Worm (Caenorhabditis elegans): ENCODE results near the gene F46B3.16.

F46B3.16 gene

DNA sequence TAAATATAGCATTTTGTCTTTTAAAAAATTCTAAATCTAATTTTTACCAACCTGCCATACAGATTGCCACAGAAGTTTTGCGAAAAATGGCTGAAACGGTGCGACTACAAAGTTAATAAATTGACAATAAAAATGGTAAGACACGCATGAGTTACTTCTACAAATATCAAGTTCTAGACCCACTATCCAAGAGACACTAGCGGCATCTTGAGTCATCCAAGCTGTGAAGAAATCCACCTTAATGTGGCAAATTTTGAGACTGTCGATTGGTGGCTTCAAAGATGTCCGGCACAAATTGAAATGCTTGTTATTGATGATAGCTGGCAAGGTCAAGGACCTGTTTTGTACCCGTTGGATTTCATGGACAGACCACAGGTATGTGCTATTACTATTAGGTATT lies at the start of gene F46B3.16:
TSS of gene F46B3.16 (plus strand) at position 301 of the 400 bp plus-strand sequence.
- TF ChIP-seq ceh-82 (tag; optimal IDR thresholded peaks at IDR 0.05) (no peak), cey-2 (tag; optimal IDR thresholded peaks at IDR 0.05; ENCODE audit: borderline replicate concordance, insufficient read depth) (no peak), nhr-77 (tag; optimal IDR thresholded peaks at IDR 0.05) (no peak), hmg-1.1 (GFP tag; IDR thresholded peaks at IDR 0.05) (no peak), attf-4 (tag; optimal IDR thresholded peaks at IDR 0.05) (no peak), nhr-42 (GFP tag; IDR thresholded peaks at IDR 0.05) (no peak), T20F7.1 (GFP tag; optimal IDR thresholded peaks at IDR 0.05) (no peak)

DNA sequence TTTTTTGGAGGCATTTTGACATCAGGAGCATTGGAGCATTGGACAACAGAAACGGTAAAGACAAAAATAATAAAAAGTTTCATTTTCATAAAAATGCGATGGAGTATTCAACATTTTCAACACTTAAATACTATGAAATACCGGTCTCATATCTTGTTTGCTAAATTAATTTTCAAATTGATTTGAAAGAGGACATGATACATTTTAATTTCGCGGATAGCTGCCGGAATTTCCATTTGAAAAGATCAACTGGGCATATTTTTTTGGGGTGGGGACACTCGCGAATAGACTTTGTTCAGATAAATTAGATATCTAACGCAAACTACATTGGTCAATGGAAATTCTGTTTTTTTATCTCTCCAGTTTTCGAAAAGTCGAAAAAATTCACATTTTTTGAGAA lies 39.7 kb upstream of the F46B3.16 start, which contains the start of gene F26F2.10:
TSS of gene F26F2.10 (minus strand) at position 101 of the 400 bp plus-strand sequence.
- no peak for TF ChIP-seq tra-1 (GFP tag; IDR thresholded peaks at IDR 0.05)

DNA sequence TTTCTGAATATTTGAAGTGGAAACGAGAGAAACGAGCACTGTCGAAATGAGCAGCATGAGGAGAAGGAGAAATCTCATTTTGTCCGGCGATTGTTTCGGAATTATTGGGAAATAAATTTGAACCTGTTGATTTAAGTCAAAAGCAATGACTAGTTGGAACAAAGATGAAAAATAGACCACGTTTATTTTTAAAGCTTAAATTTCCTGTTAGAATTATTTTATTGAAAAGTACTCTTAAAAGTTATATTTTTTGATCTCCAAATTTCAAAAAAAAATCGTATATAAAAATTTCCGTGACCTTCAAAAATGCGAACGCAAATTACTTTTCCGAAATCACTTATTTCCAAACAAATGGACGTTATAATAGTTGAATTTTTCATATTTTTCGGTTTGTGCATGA lies 38.8 kb upstream of the F46B3.16 start, which contains the start of gene F26F2.11:
TSS of gene F26F2.11 (minus strand) at position 101 of the 400 bp plus-strand sequence.
- TF ChIP-seq rbr-2 (tag; optimal IDR thresholded peaks at IDR 0.05) (no peak), zfp-3 (GFP tag; conservative IDR thresholded peaks at IDR 0.05) (no peak), nhr-42 (GFP tag; IDR thresholded peaks at IDR 0.05) (no peak)

DNA sequence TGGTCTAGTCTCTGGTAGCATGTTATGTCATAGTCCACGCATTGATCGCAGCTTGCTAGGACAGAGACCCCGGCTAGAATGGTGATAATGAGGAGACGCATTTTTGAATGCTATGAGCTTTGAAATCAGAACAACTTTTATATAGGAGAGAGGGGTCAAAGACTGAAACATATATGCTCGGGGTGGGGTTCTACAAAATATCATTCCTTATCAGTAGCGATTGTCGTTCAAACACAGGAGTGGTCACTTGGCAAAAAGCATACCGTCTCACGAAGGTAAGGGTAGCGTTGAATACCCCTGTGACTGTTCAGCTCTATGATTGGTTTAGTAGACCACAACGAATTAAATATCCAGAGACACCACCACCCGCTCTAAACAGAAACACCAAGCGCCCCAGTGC lies 37.4 kb upstream of the F46B3.16 start, which contains the start of gene F46B3.1:
TSS of gene F46B3.1 (minus strand) at position 101 of the 400 bp plus-strand sequence.
- TF ChIP-seq zfp-2 (tag; optimal IDR thresholded peaks at IDR 0.05) (no peak), dmd-8 (GFP tag; IDR thresholded peaks at IDR 0.05) (no peak), nhr-102 (tag; optimal IDR thresholded peaks at IDR 0.05) (no peak), T20F7.1 (GFP tag; optimal IDR thresholded peaks at IDR 0.05) (no peak), ctbp-1 (GFP tag; IDR thresholded peaks at IDR 0.05) (no peak), lin-15B (tag; optimal IDR thresholded peaks at IDR 0.05) (no peak), ZK337.2 (GFP tag; IDR thresholded peaks at IDR 0.05) (no peak), saeg-2 (GFP tag; IDR thresholded peaks at IDR 0.05) (no peak), nhr-28 (tag; optimal IDR thresholded peaks at IDR 0.05) (no peak), aly-2 (tag; optimal IDR thresholded peaks at IDR 0.05) (no peak), daf-16 (GFP tag; optimal IDR thresholded peaks at IDR 0.05) (no peak), daf-16 (tag; optimal IDR thresholded peaks at IDR 0.05) (no peak), nhr-111 (GFP tag; optimal IDR thresholded peaks at IDR 0.05) (no peak), lim-7 (GFP tag; IDR thresholded peaks at IDR 0.05) (no peak), vab-7 (GFP tag; IDR thresholded peaks at IDR 0.05) (no peak), lsy-2 (tag; optimal IDR thresholded peaks at IDR 0.05) (no peak), F26F4.8 (GFP tag; conservative IDR thresholded peaks at IDR 0.05) (no peak), zag-1 (tag; optimal IDR thresholded peaks at IDR 0.05) (no peak), hlh-30 (tag; optimal IDR thresholded peaks at IDR 0.05; ENCODE audit: insufficient read depth) (no peak), R02D3.7 (tag; optimal IDR thresholded peaks at IDR 0.05) (no peak), Y75B8A.6 (GFP tag; IDR thresholded peaks at IDR 0.05) (no peak)

DNA sequence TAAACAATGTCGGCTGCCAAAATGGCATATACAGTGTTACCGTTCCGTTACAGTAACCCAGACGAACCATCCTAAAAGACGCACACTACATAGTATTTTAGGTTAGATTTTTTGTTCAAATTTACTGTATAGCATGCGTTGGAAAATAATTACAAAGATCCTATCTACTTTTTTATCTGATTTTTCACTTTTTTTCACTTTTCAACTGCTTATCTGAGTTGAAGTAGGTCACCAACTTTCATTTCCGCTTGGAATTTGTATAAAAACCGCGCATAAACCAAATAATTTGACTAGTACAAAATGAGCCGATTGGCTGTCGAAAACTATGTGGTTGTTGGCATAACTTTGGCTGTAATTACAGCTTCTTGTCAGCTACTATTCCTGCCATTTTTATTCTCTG lies 34.6 kb upstream of the F46B3.16 start, which contains the start of gene col-163:
TSS of gene col-163 (plus strand) at position 301 of the 400 bp plus-strand sequence.
- TF ChIP-seq fos-1 (tag; optimal IDR thresholded peaks at IDR 0.05) (no peak), sdz-12 (GFP tag; optimal IDR thresholded peaks at IDR 0.05) (no peak), spr-1 (tag; optimal IDR thresholded peaks at IDR 0.05) (no peak), nhr-48 (tag; optimal IDR thresholded peaks at IDR 0.05) (no peak), set-16 (GFP tag; IDR thresholded peaks at IDR 0.05) (no peak), attf-4 (tag; optimal IDR thresholded peaks at IDR 0.05) (no peak), unc-62 (GFP tag; optimal IDR thresholded peaks at IDR 0.05 in 1 of 2) (no peak), unc-62 (tag; optimal IDR thresholded peaks at IDR 0.05) (no peak), hlh-11 (tag; optimal IDR thresholded peaks at IDR 0.05) (no peak)
